Fruit fly (Drosophila melanogaster): ENCODE results near the gene CG6833.
A peak's percentile ranks its signal among the peaks of the same experiment; 100 is the strongest.

Gene CG6833

dm6 chr3L:14004041-14004407, 47.0 kb upstream of the CG6833 start (continued):
- TF ChIP-seq corto (GFP tag; optimal IDR thresholded peaks at IDR 0.05) (no peak), CG42726 (GFP tag; IDR thresholded peaks at IDR 0.05; ENCODE audit: partially characterized antibody) (no peak), CG2120 (GFP tag; optimal IDR thresholded peaks at IDR 0.05) (no peak), Oaz (GFP tag; IDR thresholded peaks at IDR 0.05) (no peak), Tbp (GFP tag; optimal IDR thresholded peaks at IDR 0.05) (no peak), dan (GFP tag; IDR thresholded peaks at IDR 0.05) (no peak), Meics (GFP tag; optimal IDR thresholded peaks at IDR 0.05) (peak; percentile 18), CG31388 (GFP tag; optimal IDR thresholded peaks at IDR 0.05) (no peak), z (GFP tag; IDR thresholded peaks at IDR 0.05) (no peak), dmrt11E (tag; optimal IDR thresholded peaks at IDR 0.05) (no peak), CG10462 (GFP tag; optimal IDR thresholded peaks at IDR 0.05) (no peak), eyg (GFP tag; optimal IDR thresholded peaks at IDR 0.05) (no peak), HLHmδ (GFP tag; optimal IDR thresholded peaks at IDR 0.05) (peak; percentile 68), Dfd (GFP tag; optimal IDR thresholded peaks at IDR 0.05) (no peak), CG6272 (GFP tag; IDR thresholded peaks at IDR 0.05) (no peak), CG8478 (optimal IDR thresholded peaks at IDR 0.05) (peak; percentile 74), stc (GFP tag; IDR thresholded peaks at IDR 0.05) (no peak), Sry-δ (GFP tag; optimal IDR thresholded peaks at IDR 0.05) (peak; percentile 17), CG18262 (tag; optimal IDR thresholded peaks at IDR 0.05) (no peak), CG15514 (GFP tag; optimal IDR thresholded peaks at IDR 0.05) (peak; percentile 19), CG6813 (GFP tag; optimal IDR thresholded peaks at IDR 0.05) (no peak), CG1233 (GFP tag; optimal IDR thresholded peaks at IDR 0.05) (peak; percentile 41), mld (GFP tag; IDR thresholded peaks at IDR 0.05; ENCODE audit: partially characterized antibody) (no peak), CG10366 (GFP tag; IDR thresholded peaks at IDR 0.05) (peak; percentile 13; the same call in 1 of the 2 replicates), klu (GFP tag; IDR thresholded peaks at IDR 0.05) (no peak), sqz (GFP tag; optimal IDR thresholded peaks at IDR 0.05) (no peak), CG10209 (GFP tag; optimal IDR thresholded peaks at IDR 0.05) (no peak), Xbp1 (GFP tag; optimal IDR thresholded peaks at IDR 0.05) (no peak), CG17328 (GFP tag; IDR thresholded peaks at IDR 0.05) (peak; percentile 32; the same call in 1 of the 2 replicates), Chrac-16 (GFP tag; optimal IDR thresholded peaks at IDR 0.05) (no peak), psq (GFP tag; optimal IDR thresholded peaks at IDR 0.05) (peak; percentile 99), unc-4 (GFP tag; IDR thresholded peaks at IDR 0.05; ENCODE audit: partially characterized antibody) (no peak), CG10274 (GFP tag; optimal IDR thresholded peaks at IDR 0.05) (no peak), Lpt (GFP tag; optimal IDR thresholded peaks at IDR 0.05) (no peak), al (GFP tag; IDR thresholded peaks at IDR 0.05) (no peak), Neu2 (GFP tag; optimal IDR thresholded peaks at IDR 0.05; ENCODE audit: borderline replicate concordance) (no peak), fu2 (GFP tag; optimal IDR thresholded peaks at IDR 0.05) (no peak), CG33213 (GFP tag; optimal IDR thresholded peaks at IDR 0.05) (peak; percentile 36), Nf-YA (GFP tag; IDR thresholded peaks at IDR 0.05) (no peak; the same call in 1 of the 2 replicates), CG8290 (GFP tag; optimal IDR thresholded peaks at IDR 0.05) (no peak), CG8290 (tag; optimal IDR thresholded peaks at IDR 0.05) (peak; percentile 62 to 69), peb (GFP tag; IDR thresholded peaks at IDR 0.05) (no peak), NFAT (GFP tag; IDR thresholded peaks at IDR 0.05) (no peak), CG3163 (GFP tag; optimal IDR thresholded peaks at IDR 0.05) (no peak), CG4707 (GFP tag; optimal IDR thresholded peaks at IDR 0.05) (no peak), Gsc (GFP tag; IDR thresholded peaks at IDR 0.05) (no peak), wor (GFP tag; IDR thresholded peaks at IDR 0.05) (no peak), CG3407 (GFP tag; optimal IDR thresholded peaks at IDR 0.05) (no peak), nmo (GFP tag; optimal IDR thresholded peaks at IDR 0.05) (peak; percentile 38), CG30020 (tag; optimal IDR thresholded peaks at IDR 0.05) (peak; percentile 4), CG9215 (GFP tag; IDR thresholded peaks at IDR 0.05) (no peak; the same call in 1 of the 2 replicates), Myb (GFP tag; optimal IDR thresholded peaks at IDR 0.05) (no peak), otp (GFP tag; IDR thresholded peaks at IDR 0.05) (peak; percentile 60; the same call in 1 of the 3 replicates)

Data from whole organism, embryonic.